Worm (Caenorhabditis elegans) whole organism, L4/young adult: ENCODE measurements around the gene H14N18.2.

Experiments used
- W03F9.2 ChIP-seq: fragments of 150-350 bp; optimal IDR thresholded peaks from 2 replicates; lab custom pipeline; 2014; ENCODE audit warnings: missing biosample characterization, missing genetic modification characterization
- dao-5 ChIP-seq: sonication (generic microtip); optimal IDR thresholded peaks from 2 replicates; lab custom pipeline; 2016; ENCODE audit warnings: missing genotype, missing genetic modification characterization, moderate library complexity, missing compliant biosample characterization
- him-1 ChIP-seq: sonication (generic microtip); optimal IDR thresholded peaks from 2 replicates; lab custom pipeline; 2016; ENCODE audit warnings: missing genotype, missing genetic modification reagents, missing genetic modification characterization, missing compliant biosample characterization

The H14N18.2 gene

ce11 chrV:8956387-8957095, 24.1 kb downstream of the H14N18.2 start, which contains the start of gene ttc-17:
Gene ttc-17, plus strand, starts transcription at chrV:8957045.
- TF ChIP-seq W03F9.2 (tag; lab: Kevin White, UChicago) = no peak
- TF ChIP-seq him-1 (tag; lab: Kevin White, UChicago) = no peak
- no peak for TF ChIP-seq dao-5 (tag; lab: Kevin White, UChicago)

- TF ChIP-seq dao-5 (tag; lab: Kevin White, UChicago) (no peak), W03F9.2 (tag; lab: Kevin White, UChicago) (no peak), him-1 (tag; lab: Kevin White, UChicago) (no peak)
These were observed 31.8 kb downstream of the H14N18.2 start, which contains the start of gene nhr-44 for ce11 chrV:8964055-8964758. Gene nhr-44, minus strand, starts transcription at chrV:8964105.

- TF ChIP-seq dao-5 (tag; lab: Kevin White, UChicago) (no peak), him-1 (tag; lab: Kevin White, UChicago) (no peak), W03F9.2 (tag; lab: Kevin White, UChicago) (no peak)
These were observed 33.7 kb downstream of the H14N18.2 start, which contains the start of gene nhr-219 for ce11 chrV:8966086-8966485. Gene nhr-219, minus strand, starts transcription at chrV:8966186.

ce11 chrV:8972271-8972670, 39.9 kb downstream of the H14N18.2 start, which contains the start of gene nhr-195:
Gene nhr-195, minus strand, starts transcription at chrV:8972371.
- TF ChIP-seq dao-5 (tag; lab: Kevin White, UChicago) (no peak), him-1 (tag; lab: Kevin White, UChicago) (no peak), W03F9.2 (tag; lab: Kevin White, UChicago) (no peak)

ce11 chrV:8974889-8975422, 42.5 kb downstream of the H14N18.2 start, which contains the start of gene nhr-143:
Gene nhr-143, minus strand, starts transcription at chrV:8974939.
- TF ChIP-seq W03F9.2 (tag; lab: Kevin White, UChicago) = no peak
- TF ChIP-seq dao-5 (tag; lab: Kevin White, UChicago) = no peak
- no peak for TF ChIP-seq him-1 (tag; lab: Kevin White, UChicago)

- TF ChIP-seq W03F9.2 (tag; lab: Kevin White, UChicago) (no peak), him-1 (tag; lab: Kevin White, UChicago) (no peak), dao-5 (tag; lab: Kevin White, UChicago) (no peak)
These were observed 45.5 kb downstream of the H14N18.2 start for ce11 chrV:8977895-8978294.

- no peak for TF ChIP-seq him-1 (tag; lab: Kevin White, UChicago)
- TF ChIP-seq W03F9.2 (tag; lab: Kevin White, UChicago) = no peak
- TF ChIP-seq dao-5 (tag; lab: Kevin White, UChicago) = no peak
These were observed 48.4 kb downstream of the H14N18.2 start, which contains the start of gene str-84 for ce11 chrV:8980845-8981244. Gene str-84, minus strand, starts transcription at chrV:8980945.

ce11 chrV:8983604-8984003, 51.2 kb downstream of the H14N18.2 start, which contains the start of gene str-86:
Gene str-86, minus strand, starts transcription at chrV:8983704.
- TF ChIP-seq him-1 (tag; lab: Kevin White, UChicago) (no peak), dao-5 (tag; lab: Kevin White, UChicago) (no peak), W03F9.2 (tag; lab: Kevin White, UChicago) (no peak)
